Worm (Caenorhabditis elegans): ENCODE measurements around the gene K03A11.4.

K03A11.4 gene

ce11 chrX:13077872-13078271, at the start of gene K03A11.4:
Gene K03A11.4 (plus strand): TSS chrX:13078172.
- no peak for TF ChIP-seq T22C8.4 (GFP tag; IDR thresholded peaks at IDR 0.05)
- no peak for TF ChIP-seq ref-1 (GFP tag; conservative IDR thresholded peaks at IDR 0.05)
- no peak for TF ChIP-seq flt-1 (GFP tag; IDR thresholded peaks at IDR 0.05)
- TF ChIP-seq med-1 (GFP tag; optimal IDR thresholded peaks at IDR 0.05; ENCODE audit: insufficient read depth), result no peak
- no peak for TF ChIP-seq tab-1 (GFP tag; IDR thresholded peaks at IDR 0.05)
- TF ChIP-seq ztf-29 (GFP tag; IDR thresholded peaks at IDR 0.05), result no peak
- no peak for TF ChIP-seq klf-2 (GFP tag; conservative IDR thresholded peaks at IDR 0.05)
- TF ChIP-seq cog-1 (tag; optimal IDR thresholded peaks at IDR 0.05), result no peak
- TF ChIP-seq ztf-23 (GFP tag; IDR thresholded peaks at IDR 0.05), result no peak

DNA sequence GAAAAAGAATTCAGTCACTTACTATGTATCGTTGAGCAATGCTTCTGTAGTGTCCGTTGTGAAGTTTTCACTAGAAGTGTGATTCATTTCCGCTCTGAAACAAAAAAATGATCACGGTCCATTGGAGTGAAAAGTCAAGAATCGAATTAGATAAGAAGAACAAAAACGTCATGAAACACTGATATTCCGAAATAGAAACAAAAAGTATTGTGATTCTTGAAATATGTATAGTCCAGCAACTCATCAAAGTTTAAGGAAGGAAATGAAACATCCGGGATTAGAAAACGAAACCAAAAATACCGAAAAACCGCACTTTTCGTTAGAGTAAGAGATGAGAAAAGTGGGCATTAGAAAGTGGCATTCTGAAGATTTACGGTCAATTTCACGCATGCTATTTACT, 45.4 kb upstream of the K03A11.4 start, which contains the start of gene npr-10:
Gene npr-10 (minus strand): TSS at position 101 of the 400 bp plus-strand sequence.
- TF ChIP-seq flt-1 (GFP tag; IDR thresholded peaks at IDR 0.05) (no peak), ztf-29 (GFP tag; IDR thresholded peaks at IDR 0.05) (no peak), ref-1 (GFP tag; conservative IDR thresholded peaks at IDR 0.05) (no peak), med-1 (GFP tag; optimal IDR thresholded peaks at IDR 0.05; ENCODE audit: insufficient read depth) (no peak), tab-1 (GFP tag; IDR thresholded peaks at IDR 0.05) (no peak), klf-2 (GFP tag; conservative IDR thresholded peaks at IDR 0.05) (no peak), ztf-23 (GFP tag; IDR thresholded peaks at IDR 0.05) (no peak), T22C8.4 (GFP tag; IDR thresholded peaks at IDR 0.05) (no peak), cog-1 (tag; optimal IDR thresholded peaks at IDR 0.05) (no peak)

- TF ChIP-seq ztf-29 (GFP tag; IDR thresholded peaks at IDR 0.05) (no peak), tab-1 (GFP tag; IDR thresholded peaks at IDR 0.05) (no peak), flt-1 (GFP tag; IDR thresholded peaks at IDR 0.05) (no peak), cog-1 (tag; optimal IDR thresholded peaks at IDR 0.05) (no peak), T22C8.4 (GFP tag; IDR thresholded peaks at IDR 0.05) (no peak), ztf-23 (GFP tag; IDR thresholded peaks at IDR 0.05) (no peak), med-1 (GFP tag; optimal IDR thresholded peaks at IDR 0.05; ENCODE audit: insufficient read depth) (no peak), klf-2 (GFP tag; conservative IDR thresholded peaks at IDR 0.05) (no peak), ref-1 (GFP tag; conservative IDR thresholded peaks at IDR 0.05) (no peak)
These were observed 44.1 kb upstream of the K03A11.4 start for ce11 chrX:13033850-13034249.

DNA sequence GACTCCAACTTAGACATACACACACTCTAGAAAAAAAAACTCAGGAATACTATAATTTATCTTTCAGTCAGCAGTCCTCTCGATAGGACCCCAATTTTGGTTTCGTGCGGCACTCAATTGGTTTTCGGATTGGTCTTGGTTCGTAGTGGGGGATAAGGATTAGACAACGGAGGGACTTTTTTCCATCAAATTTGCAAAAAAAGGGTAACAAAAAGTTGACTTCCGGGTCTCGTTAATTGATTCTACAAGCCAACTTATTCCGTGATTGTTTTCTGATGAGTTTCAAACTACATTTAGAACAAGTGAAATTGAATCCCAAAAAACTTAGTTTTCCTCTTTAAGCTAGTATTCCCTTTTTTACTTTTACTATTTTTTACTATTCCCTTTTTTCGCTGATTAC, 43.6 kb upstream of the K03A11.4 start:
- TF ChIP-seq ztf-23 (GFP tag; IDR thresholded peaks at IDR 0.05) (no peak), tab-1 (GFP tag; IDR thresholded peaks at IDR 0.05) (no peak), med-1 (GFP tag; optimal IDR thresholded peaks at IDR 0.05; ENCODE audit: insufficient read depth) (no peak), flt-1 (GFP tag; IDR thresholded peaks at IDR 0.05) (no peak), klf-2 (GFP tag; conservative IDR thresholded peaks at IDR 0.05) (no peak), cog-1 (tag; optimal IDR thresholded peaks at IDR 0.05) (no peak), ztf-29 (GFP tag; IDR thresholded peaks at IDR 0.05) (no peak), T22C8.4 (GFP tag; IDR thresholded peaks at IDR 0.05) (no peak), ref-1 (GFP tag; conservative IDR thresholded peaks at IDR 0.05) (no peak)

ce11 chrX:13038791-13039190, 39.2 kb upstream of the K03A11.4 start:
- TF ChIP-seq flt-1 (GFP tag; IDR thresholded peaks at IDR 0.05), result no peak
- TF ChIP-seq med-1 (GFP tag; optimal IDR thresholded peaks at IDR 0.05; ENCODE audit: insufficient read depth), result no peak
- no peak for TF ChIP-seq ztf-29 (GFP tag; IDR thresholded peaks at IDR 0.05)
- TF ChIP-seq cog-1 (tag; optimal IDR thresholded peaks at IDR 0.05), result no peak
- no peak for TF ChIP-seq klf-2 (GFP tag; conservative IDR thresholded peaks at IDR 0.05)
- TF ChIP-seq ztf-23 (GFP tag; IDR thresholded peaks at IDR 0.05), result no peak
- no peak for TF ChIP-seq ref-1 (GFP tag; conservative IDR thresholded peaks at IDR 0.05)
- no peak for TF ChIP-seq tab-1 (GFP tag; IDR thresholded peaks at IDR 0.05)
- TF ChIP-seq T22C8.4 (GFP tag; IDR thresholded peaks at IDR 0.05), result no peak

DNA sequence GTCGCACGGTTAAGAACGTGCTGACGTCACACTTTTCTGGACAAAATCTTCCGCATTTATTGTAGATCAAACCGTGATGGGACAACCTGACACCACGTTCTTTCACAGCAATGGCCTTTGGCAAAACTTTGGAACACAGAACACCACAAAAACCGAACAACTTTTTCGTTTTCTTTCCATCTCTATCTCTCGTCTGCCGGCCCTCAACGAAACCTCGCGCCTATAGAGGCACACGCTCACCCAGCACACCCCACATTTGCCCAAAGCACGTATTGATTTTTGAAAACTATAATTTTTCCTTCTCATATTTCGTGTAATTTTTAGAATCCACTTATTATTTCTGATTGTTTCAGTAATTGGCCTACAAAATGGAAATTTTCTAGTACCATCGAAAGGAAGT, 36.1 kb upstream of the K03A11.4 start:
- no peak for TF ChIP-seq flt-1 (GFP tag; IDR thresholded peaks at IDR 0.05)

- TF ChIP-seq klf-2 (GFP tag; conservative IDR thresholded peaks at IDR 0.05) (peak; percentile 90), ztf-29 (GFP tag; IDR thresholded peaks at IDR 0.05) (peak; percentile 94), ref-1 (GFP tag; conservative IDR thresholded peaks at IDR 0.05) (peak; percentile 91), tab-1 (GFP tag; IDR thresholded peaks at IDR 0.05) (peak; percentile 95), flt-1 (GFP tag; IDR thresholded peaks at IDR 0.05) (peak; percentile 96), med-1 (GFP tag; optimal IDR thresholded peaks at IDR 0.05; ENCODE audit: insufficient read depth) (peak; percentile 81), ztf-23 (GFP tag; IDR thresholded peaks at IDR 0.05) (peak; percentile 96), cog-1 (tag; optimal IDR thresholded peaks at IDR 0.05) (peak; percentile 86), T22C8.4 (GFP tag; IDR thresholded peaks at IDR 0.05) (peak; percentile 95)
These were observed 31.6 kb upstream of the K03A11.4 start for ce11 chrX:13046324-13046723.

ce11 chrX:13048258-13048657, 29.7 kb upstream of the K03A11.4 start, which contains the start of gene C53C7.3:
Gene C53C7.3 (plus strand): TSS chrX:13048558.
- TF ChIP-seq ztf-29 (GFP tag; IDR thresholded peaks at IDR 0.05) (no peak), flt-1 (GFP tag; IDR thresholded peaks at IDR 0.05) (no peak), med-1 (GFP tag; optimal IDR thresholded peaks at IDR 0.05; ENCODE audit: insufficient read depth) (no peak), ztf-23 (GFP tag; IDR thresholded peaks at IDR 0.05) (no peak), ref-1 (GFP tag; conservative IDR thresholded peaks at IDR 0.05) (no peak), klf-2 (GFP tag; conservative IDR thresholded peaks at IDR 0.05) (no peak), T22C8.4 (GFP tag; IDR thresholded peaks at IDR 0.05) (no peak), cog-1 (tag; optimal IDR thresholded peaks at IDR 0.05) (no peak), tab-1 (GFP tag; IDR thresholded peaks at IDR 0.05) (no peak)

ce11 chrX:13051405-13051804, 26.6 kb upstream of the K03A11.4 start, which contains the start of gene K03A11.1:
Gene K03A11.1 (plus strand): TSS chrX:13051705.
- TF ChIP-seq cog-1 (tag; optimal IDR thresholded peaks at IDR 0.05) (no peak), ztf-23 (GFP tag; IDR thresholded peaks at IDR 0.05) (no peak), ztf-29 (GFP tag; IDR thresholded peaks at IDR 0.05) (no peak), tab-1 (GFP tag; IDR thresholded peaks at IDR 0.05) (no peak), flt-1 (GFP tag; IDR thresholded peaks at IDR 0.05) (no peak), ref-1 (GFP tag; conservative IDR thresholded peaks at IDR 0.05) (no peak), med-1 (GFP tag; optimal IDR thresholded peaks at IDR 0.05; ENCODE audit: insufficient read depth) (no peak), klf-2 (GFP tag; conservative IDR thresholded peaks at IDR 0.05) (no peak), T22C8.4 (GFP tag; IDR thresholded peaks at IDR 0.05) (no peak)

- no peak for TF ChIP-seq tab-1 (GFP tag; IDR thresholded peaks at IDR 0.05)
- no peak for TF ChIP-seq T22C8.4 (GFP tag; IDR thresholded peaks at IDR 0.05)
- no peak for TF ChIP-seq med-1 (GFP tag; optimal IDR thresholded peaks at IDR 0.05; ENCODE audit: insufficient read depth)
These were observed 22.4 kb upstream of the K03A11.4 start, which contains the start of gene K03A11.6 for ce11 chrX:13055560-13055959. Gene K03A11.6 (plus strand): TSS chrX:13055860.

Measured in whole organism, midembryonic.